Worm (Caenorhabditis elegans) whole organism, L1 larva: ENCODE measurements around the gene C04C11.25.

Source experiments
- C16A3.4 ChIP-seq: fragments of 150-350 bp; optimal IDR thresholded peaks from 2 replicates; lab custom pipeline; 2014; ENCODE audit warnings: missing biosample characterization, missing genetic modification characterization
- C34B4.2 ChIP-seq: sonication (generic microtip); optimal IDR thresholded peaks from 2 replicates; lab custom pipeline; 2017; ENCODE audit warnings: mild to moderate bottlenecking, missing genetic modification characterization, missing compliant biosample characterization
- aha-1 ChIP-seq: fragments of 150-350 bp; optimal IDR thresholded peaks from 2 replicates; lab custom pipeline; 2014; ENCODE audit warnings: missing biosample characterization, missing genetic modification characterization
- aly-2 ChIP-seq: fragments of 150-350 bp; optimal IDR thresholded peaks from 2 replicates; lab custom pipeline; 2014; ENCODE audit warnings: missing biosample characterization, missing genetic modification characterization
- ama-1 ChIP-seq: fragments of 150-350 bp; optimal IDR thresholded peaks from 2 replicates; lab custom pipeline; 2014
- efl-1 ChIP-seq, 4 experiments: fragments of 150-350 bp; optimal IDR thresholded peaks in 3 of 4; peaks in 1 of 4; 1 replicate in 1 of 4; 2 replicates in 3 of 4; lab custom pipeline; 2014; ENCODE audit warnings: missing biosample characterization in 2 of 4, missing genetic modification characterization in 2 of 4, missing genetic modification reagents in 2 of 4
- egl-13 ChIP-seq: sonication (generic microtip); optimal IDR thresholded peaks from 2 replicates; lab custom pipeline; 2016; ENCODE audit warnings: missing genotype, missing genetic modification reagents, missing genetic modification characterization, missing compliant biosample characterization
- egl-27 ChIP-seq, 2 experiments: fragments of 150-350 bp in 1 of 2; sonication (generic microtip); optimal IDR thresholded peaks; 3 replicates each; lab custom pipeline; 2017 to 2018; ENCODE audit warnings: missing biosample characterization in 2 of 2, missing genetic modification characterization in 2 of 2, missing genetic modification reagents in 2 of 2
- elt-2 ChIP-seq: sonication (generic microtip); optimal IDR thresholded peaks from 2 replicates; lab custom pipeline; 2016; ENCODE audit warnings: missing genetic modification characterization, mild to moderate bottlenecking, inconsistent platforms, missing compliant biosample characterization, missing genetic modification reagents
- elt-3 ChIP-seq, 6 experiments: fragments of 150-350 bp in 1 of 6; sonication (generic microtip); optimal IDR thresholded peaks; 2 replicates each; lab custom pipeline; 2017 to 2018; ENCODE audit warnings: missing biosample characterization in 6 of 6, missing genetic modification characterization in 6 of 6, inconsistent platforms in 1 of 6
- ets-5 ChIP-seq: fragments of 200-800 bp; sonication (Bioruptor generic); IDR thresholded peaks from 2 replicates; pipeline ENCODE4 v1.3.6; 2022; ENCODE audit warnings: missing genetic modification characterization, missing compliant biosample characterization
- fkh-10 ChIP-seq: sonication (generic microtip); optimal IDR thresholded peaks from 2 replicates; lab custom pipeline; 2017; ENCODE audit warnings: missing biosample characterization, missing genetic modification reagents, missing genetic modification characterization
- grh-1 ChIP-seq: fragments of 200-800 bp; sonication (Bioruptor generic); IDR thresholded peaks from 2 replicates; pipeline ENCODE4 v1.3.6; 2022; ENCODE audit warnings: missing genetic modification reagents, missing genetic modification characterization, missing compliant biosample characterization
- hlh-4 ChIP-seq: sonication (generic microtip); optimal IDR thresholded peaks from 2 replicates; lab custom pipeline; 2016; ENCODE audit warnings: mild to moderate bottlenecking, missing genetic modification characterization, missing compliant biosample characterization
- irx-1 ChIP-seq: sonication (generic microtip); optimal IDR thresholded peaks from 2 replicates; lab custom pipeline; 2016; ENCODE audit warnings: missing genetic modification characterization, missing compliant biosample characterization
- isw-1 ChIP-seq: fragments of 200-800 bp; sonication (Bioruptor generic); IDR thresholded peaks from 2 replicates; pipeline ENCODE4 v1.3.6; 2022; ENCODE audit warnings: missing genetic modification characterization, missing compliant biosample characterization
- lin-13 ChIP-seq: fragments of 150-350 bp; optimal IDR thresholded peaks from 2 replicates; lab custom pipeline; 2014; ENCODE audit warnings: missing biosample characterization, missing genetic modification reagents, missing genetic modification characterization
- lin-39 ChIP-seq: fragments of 150-350 bp; optimal IDR thresholded peaks from 2 replicates; lab custom pipeline; 2014; ENCODE audit warnings: missing biosample characterization, missing genetic modification reagents, missing genetic modification characterization
- mab-9 ChIP-seq: fragments of 200-800 bp; sonication (Bioruptor generic); IDR thresholded peaks from 2 replicates; pipeline ENCODE4 v1.3.6; 2022; ENCODE audit warnings: missing genetic modification reagents, missing genetic modification characterization, missing compliant biosample characterization
- mef-2 ChIP-seq: fragments of 150-350 bp; optimal IDR thresholded peaks from 2 replicates; lab custom pipeline; 2014; ENCODE audit warnings: missing biosample characterization, missing genetic modification characterization
- mep-1 ChIP-seq: fragments of 150-350 bp; optimal IDR thresholded peaks from 2 replicates; lab custom pipeline; 2014; ENCODE audit warnings: missing biosample characterization, missing genetic modification characterization
- nhr-11 ChIP-seq: fragments of 150-350 bp; optimal IDR thresholded peaks from 2 replicates; lab custom pipeline; 2014; ENCODE audit warnings: missing biosample characterization, missing genetic modification characterization
- nhr-12 ChIP-seq: sonication (generic microtip); optimal IDR thresholded peaks from 2 replicates; lab custom pipeline; 2017; ENCODE audit warnings: missing biosample characterization, missing genetic modification characterization
- nhr-19 ChIP-seq: fragments of 200-800 bp; sonication (Bioruptor generic); conservative IDR thresholded peaks from 2 replicates; pipeline ENCODE4 v1.3.6; 2022; ENCODE audit warnings: missing genetic modification characterization, missing compliant biosample characterization
- nhr-20 ChIP-seq: sonication (generic microtip); optimal IDR thresholded peaks from 2 replicates; lab custom pipeline; 2016; ENCODE audit warnings: mild to moderate bottlenecking, missing genetic modification characterization, missing compliant biosample characterization
- nhr-237 ChIP-seq: fragments of 150-350 bp; optimal IDR thresholded peaks from 2 replicates; lab custom pipeline; 2014; ENCODE audit warnings: missing biosample characterization, missing genetic modification characterization
- nhr-71 ChIP-seq: sonication (generic microtip); optimal IDR thresholded peaks from 2 replicates; lab custom pipeline; 2016; ENCODE audit warnings: mild to moderate bottlenecking, missing genetic modification characterization, moderate library complexity, missing compliant biosample characterization
- nhr-76 ChIP-seq: sonication (generic microtip); optimal IDR thresholded peaks from 2 replicates; lab custom pipeline; 2017; ENCODE audit warnings: missing biosample characterization, missing genetic modification characterization
- nhr-85 ChIP-seq: sonication (generic microtip); peaks from one replicate; lab custom pipeline; 2016; ENCODE audit warnings: missing genetic modification characterization, inconsistent platforms, missing compliant biosample characterization
- pag-3 ChIP-seq: sonication (generic microtip); optimal IDR thresholded peaks from 2 replicates; lab custom pipeline; 2017; ENCODE audit warnings: missing genetic modification characterization, mild to moderate bottlenecking, missing compliant biosample characterization, antibody characterized with exemption, borderline replicate concordance; ENCODE audit not compliant: insufficient read depth
- pqm-1 ChIP-seq: sonication (generic microtip); optimal IDR thresholded peaks from 3 replicates; lab custom pipeline; 2017; ENCODE audit warnings: missing biosample characterization, missing genetic modification characterization
- rnt-1 ChIP-seq: sonication (generic microtip); optimal IDR thresholded peaks from 2 replicates; lab custom pipeline; 2016; ENCODE audit warnings: mild to moderate bottlenecking, missing genetic modification characterization, moderate library complexity, missing compliant biosample characterization
- skn-1 ChIP-seq: fragments of 150-350 bp; optimal IDR thresholded peaks from 2 replicates; lab custom pipeline; 2014; ENCODE audit warnings: missing biosample characterization, missing genetic modification characterization
- snpc-4 ChIP-seq: fragments of 150-350 bp; optimal IDR thresholded peaks from 2 replicates; lab custom pipeline; 2014; ENCODE audit warnings: missing biosample characterization, missing genetic modification characterization
- snu-23 ChIP-seq: sonication (generic microtip); optimal IDR thresholded peaks from 2 replicates; lab custom pipeline; 2016; ENCODE audit warnings: missing genetic modification characterization, missing compliant biosample characterization
- swsn-7 ChIP-seq: sonication (generic microtip); optimal IDR thresholded peaks from 2 replicates; lab custom pipeline; 2016; ENCODE audit warnings: missing genetic modification characterization, missing compliant biosample characterization
- tbx-2 ChIP-seq: sonication (generic microtip); optimal IDR thresholded peaks from 2 replicates; lab custom pipeline; 2016; ENCODE audit warnings: missing genetic modification characterization, missing compliant biosample characterization
- tlp-1 ChIP-seq: fragments of 150-350 bp; optimal IDR thresholded peaks from 2 replicates; lab custom pipeline; 2014; ENCODE audit warnings: missing biosample characterization, missing genetic modification characterization
- unc-62 ChIP-seq: fragments of 150-350 bp; optimal IDR thresholded peaks from 2 replicates; lab custom pipeline; 2014; ENCODE audit warnings: missing biosample characterization, missing genetic modification reagents, missing genetic modification characterization
- unc-86 ChIP-seq: sonication (generic microtip); optimal IDR thresholded peaks from 2 replicates; lab custom pipeline; 2016; ENCODE audit warnings: missing genetic modification characterization, missing compliant biosample characterization
- unc-98 ChIP-seq: fragments of 200-800 bp; sonication (Bioruptor generic); IDR thresholded peaks from 2 replicates; pipeline ENCODE4 v1.3.6; 2022; ENCODE audit warnings: missing genetic modification characterization, missing compliant biosample characterization
- vab-15 ChIP-seq: sonication (generic microtip); optimal IDR thresholded peaks from 2 replicates; lab custom pipeline; 2017; ENCODE audit warnings: missing genotype, mild to moderate bottlenecking, missing genetic modification characterization, missing compliant biosample characterization
- xbp-1 ChIP-seq: sonication (generic microtip); optimal IDR thresholded peaks from 2 replicates; lab custom pipeline; 2016; ENCODE audit warnings: missing genetic modification characterization, missing compliant biosample characterization
- zag-1 ChIP-seq: fragments of 150-350 bp; optimal IDR thresholded peaks from 2 replicates; lab custom pipeline; 2014; ENCODE audit warnings: missing biosample characterization, missing genetic modification characterization
- zip-4 ChIP-seq: fragments of 200-800 bp; sonication (Bioruptor generic); optimal IDR thresholded peaks from 2 replicates; lab custom pipeline; 2018; ENCODE audit warnings: mild to moderate bottlenecking, missing genetic modification characterization, moderate library complexity, missing compliant biosample characterization
- ztf-4 ChIP-seq: fragments of 150-350 bp; optimal IDR thresholded peaks from 2 replicates; lab custom pipeline; 2014; ENCODE audit warnings: missing biosample characterization, missing genetic modification characterization

C04C11.25 gene

DNA sequence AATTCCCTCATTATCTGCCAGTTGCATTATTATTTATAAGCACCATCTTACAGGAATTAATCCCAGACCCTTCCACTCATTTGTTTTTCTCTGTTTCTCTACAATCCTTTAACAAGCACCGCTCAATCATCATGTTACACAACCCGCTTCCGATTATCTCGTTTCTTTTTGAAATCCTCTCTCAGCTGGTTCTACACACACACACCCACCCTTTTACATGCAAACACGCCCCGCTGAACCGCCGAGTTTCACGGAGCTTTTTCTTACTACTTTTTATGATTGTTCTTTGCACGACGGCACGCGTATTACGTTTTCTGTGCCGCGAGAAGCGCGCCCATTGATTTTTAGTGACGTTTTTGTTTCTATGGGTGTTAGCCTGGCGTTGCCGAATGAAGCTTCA, 41.5 kb downstream of the C04C11.25 start (continued):
- no peak for TF ChIP-seq C34B4.2
- TF ChIP-seq lin-39 (tag; lab: Kevin White, UChicago), result peak; percentile 11
- peak; percentile 61 for TF ChIP-seq mep-1 (tag; lab: Kevin White, UChicago)
- TF ChIP-seq grh-1, result no peak
- peak; percentile 83 for TF ChIP-seq nhr-19
- TF ChIP-seq snu-23 (GFP tag; lab: Kevin White, UChicago), result peak; percentile 63
- no peak for TF ChIP-seq zag-1
- TF ChIP-seq aha-1 (tag; lab: Kevin White, UChicago), result no peak
- no peak for TF ChIP-seq ama-1 (lab: Kevin White, UChicago)
- peak; percentile 63 for TF ChIP-seq nhr-20 (tag; lab: Kevin White, UChicago)
- peak; percentile 80 for TF ChIP-seq nhr-71 (tag; lab: Kevin White, UChicago)
- TF ChIP-seq mab-9, result no peak
- peak; percentile 27 for TF ChIP-seq skn-1 (tag; lab: Kevin White, UChicago)
- no peak for TF ChIP-seq nhr-11 (tag; lab: Kevin White, UChicago)
- peak; percentile 28 for TF ChIP-seq xbp-1
- TF ChIP-seq lin-13 (GFP tag; lab: Kevin White, UChicago), result peak; percentile 45
- no peak for TF ChIP-seq efl-1 (optimal IDR thresholded peaks at IDR 0.05; lab: Kevin White, UChicago)
- TF ChIP-seq efl-1 (GFP tag; optimal IDR thresholded peaks at IDR 0.05 in 1 of 2; lab: Kevin White, UChicago), result no peak
- peak; percentile 18 for TF ChIP-seq egl-13 (tag; lab: Kevin White, UChicago)
- TF ChIP-seq fkh-10 (GFP tag; lab: Kevin White, UChicago), result peak; percentile 27
- peak; percentile 5 for TF ChIP-seq C16A3.4
- no peak for TF ChIP-seq vab-15 (tag; lab: Kevin White, UChicago)
- no peak for TF ChIP-seq nhr-85 (tag; lab: Kevin White, UChicago)
- TF ChIP-seq egl-27 (tag; optimal IDR thresholded peaks at IDR 0.05; lab: Kevin White, UChicago), result no peak
- TF ChIP-seq hlh-4 (tag; lab: Kevin White, UChicago), result no peak
- TF ChIP-seq snpc-4 (tag; lab: Kevin White, UChicago), result no peak

DNA sequence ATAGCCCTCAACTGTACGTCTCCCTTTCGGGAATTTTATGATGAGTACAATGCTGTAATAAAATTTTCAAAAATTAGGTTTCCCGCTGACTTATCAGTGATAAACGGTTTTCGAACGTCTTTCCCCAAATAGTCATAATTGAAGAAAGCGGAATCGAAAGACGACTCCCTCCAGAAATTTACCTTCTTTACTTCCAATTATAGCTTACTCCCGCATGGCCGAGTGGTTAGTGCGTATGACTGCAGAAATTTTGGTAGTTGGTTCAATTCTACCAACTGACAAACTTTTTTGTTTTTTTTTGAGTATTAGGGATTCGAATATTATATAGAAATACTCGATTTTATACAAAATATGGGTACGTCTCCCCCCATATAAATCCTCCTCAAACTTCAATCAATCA, 42.2 kb downstream of the C04C11.25 start:
- peak; percentile 29; the same call in 1 of the 2 replicates for TF ChIP-seq nhr-19

DNA sequence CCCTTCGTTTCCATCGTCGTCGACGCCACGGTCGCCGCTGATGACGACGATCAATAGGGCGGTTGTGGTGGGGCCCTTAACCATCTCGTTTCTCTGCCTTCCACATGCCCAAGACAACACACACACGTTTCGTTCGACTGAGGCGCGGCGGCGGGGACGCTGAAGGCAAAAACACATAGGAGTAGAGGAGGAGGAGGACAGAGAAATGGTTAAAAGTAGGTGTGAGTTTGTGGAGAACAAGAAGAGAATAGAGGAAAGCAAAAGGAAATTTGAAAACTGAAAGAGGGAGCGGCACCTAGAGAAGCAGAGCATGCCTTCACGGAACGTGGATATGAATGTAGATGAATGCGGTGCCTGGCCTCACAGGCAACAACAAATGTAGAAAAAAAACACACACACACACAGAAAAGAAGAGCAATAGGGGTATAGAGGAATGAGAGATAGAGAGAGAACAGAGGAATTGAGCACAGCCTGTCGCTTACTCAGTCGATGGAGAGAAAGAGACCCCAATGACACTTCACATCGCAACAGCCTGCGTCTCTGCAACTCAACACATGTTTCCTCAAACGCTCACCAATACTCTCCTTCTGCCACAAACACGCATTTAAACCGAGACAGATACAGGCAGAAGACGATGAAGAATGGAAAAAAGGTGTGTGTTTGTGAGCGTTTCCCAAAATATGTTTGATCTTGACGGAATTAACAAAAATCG, 45.9 kb downstream of the C04C11.25 start:
- TF ChIP-seq C16A3.4, result peak; percentile 11
- no peak for TF ChIP-seq pag-3 (tag; lab: Kevin White, UChicago)
- peak; percentile 84 for TF ChIP-seq irx-1 (tag; lab: Kevin White, UChicago)
- TF ChIP-seq mef-2, result no peak
- peak; percentile 68 for TF ChIP-seq tbx-2 (tag; lab: Kevin White, UChicago)
- peak; percentile 96 for TF ChIP-seq fkh-10 (GFP tag; lab: Kevin White, UChicago)
- TF ChIP-seq rnt-1 (tag; lab: Kevin White, UChicago), result peak; percentile 81
- peak; percentile 43 for TF ChIP-seq isw-1 (GFP tag; lab: Robert Waterston, UW)
- no peak for TF ChIP-seq ets-5 (GFP tag; lab: Robert Waterston, UW)
- no peak for TF ChIP-seq nhr-12
- no peak for TF ChIP-seq nhr-76 (tag; lab: Kevin White, UChicago)
- no peak for TF ChIP-seq hlh-4 (tag; lab: Kevin White, UChicago)
- TF ChIP-seq pqm-1, result no peak
- TF ChIP-seq unc-86, result peak; percentile 80
- peak; percentile 59 for TF ChIP-seq xbp-1
- TF ChIP-seq ama-1 (lab: Kevin White, UChicago), result no peak
- peak; percentile 61 for TF ChIP-seq mep-1 (tag; lab: Kevin White, UChicago)
- TF ChIP-seq skn-1 (tag; lab: Kevin White, UChicago), result no peak
- TF ChIP-seq nhr-85 (tag; lab: Kevin White, UChicago), result peak; percentile 85
- TF ChIP-seq elt-3 (tag; optimal IDR thresholded peaks at IDR 0.05; lab: Kevin White, UChicago), result no peak
- peak; percentile 21 for TF ChIP-seq snpc-4 (tag; lab: Kevin White, UChicago)
- peak; percentile 82 for TF ChIP-seq swsn-7 (tag; lab: Kevin White, UChicago)
- peak; percentile 38 for TF ChIP-seq nhr-237 (tag; lab: Kevin White, UChicago)
- peak; percentile 80 for TF ChIP-seq aly-2
- peak; percentile 3 for TF ChIP-seq lin-39 (tag; lab: Kevin White, UChicago)
- peak; percentile 63 for TF ChIP-seq elt-2 (tag; lab: Kevin White, UChicago)
- TF ChIP-seq aha-1 (tag; lab: Kevin White, UChicago), result no peak
- peak; percentile 44 to 61 for TF ChIP-seq efl-1 (optimal IDR thresholded peaks at IDR 0.05; lab: Kevin White, UChicago)
- peak in 1 of 2 experiments; percentile 86 for TF ChIP-seq efl-1 (GFP tag; optimal IDR thresholded peaks at IDR 0.05 in 1 of 2; lab: Kevin White, UChicago)
- peak; percentile 53 for TF ChIP-seq ztf-4 (tag; lab: Kevin White, UChicago)
- no peak for TF ChIP-seq unc-98 (GFP tag; lab: Robert Waterston, UW)
- TF ChIP-seq zip-4 (GFP tag; lab: Kevin White, UChicago), result no peak
- TF ChIP-seq nhr-71 (tag; lab: Kevin White, UChicago), result peak; percentile 89
- no peak for TF ChIP-seq tlp-1 (tag; lab: Kevin White, UChicago)
- TF ChIP-seq lin-13 (GFP tag; lab: Kevin White, UChicago), result peak; percentile 64
- no peak for TF ChIP-seq unc-62 (GFP tag; lab: Kevin White, UChicago)
